Worm (Caenorhabditis elegans): ENCODE results near the gene T26H8.5.
"Not testable (repeated sequence)": the region's sequence is repeated elsewhere in the genome, so short reads cannot be mapped to it uniquely, and the experiment has no call there.

DNA sequence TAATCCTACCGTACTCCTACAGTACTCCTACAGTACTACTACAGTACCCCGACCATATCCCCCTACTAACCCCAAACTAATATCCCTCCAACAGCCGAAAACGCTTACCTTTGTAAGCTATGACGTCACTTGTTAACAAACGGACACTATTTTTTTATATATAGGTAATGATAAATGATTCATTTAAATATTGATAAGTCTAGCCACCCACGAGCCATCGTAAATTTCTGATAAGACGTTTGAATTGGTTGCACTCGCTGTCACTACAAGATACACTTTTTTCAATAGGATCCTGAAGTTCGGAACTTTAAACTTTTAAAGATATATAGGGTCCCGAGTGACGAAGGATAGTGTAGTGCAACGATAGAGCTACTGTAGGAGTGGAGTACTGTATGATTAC lies 17.3 kb upstream of the T26H8.5 start, which contains the start of gene nhr-247:
- not testable (repeated sequence) for TF ChIP-seq zag-1, lin-39 (tag; optimal IDR thresholded peaks at IDR 0.05)

Data from whole organism, L3 larva.